Worm (Caenorhabditis elegans): Measurements from ENCODE around the gene ufbp-1.

Gene ufbp-1

ce11 chrIII:8446061-8446460 lies 2.7 kb upstream of the ufbp-1 start:
- no peak for TF ChIP-seq M03D4.4 (tag; optimal IDR thresholded peaks at IDR 0.05)
- no peak for TF ChIP-seq hlh-1 (tag; optimal IDR thresholded peaks at IDR 0.05)
- TF ChIP-seq nhr-237 (tag; optimal IDR thresholded peaks at IDR 0.05), result no peak
- TF ChIP-seq elt-1 (tag; optimal IDR thresholded peaks at IDR 0.05; ENCODE audit: borderline replicate concordance, insufficient read depth), result no peak
- TF ChIP-seq nhr-28 (tag; optimal IDR thresholded peaks at IDR 0.05), result no peak
- no peak for TF ChIP-seq cnd-1 (tag; optimal IDR thresholded peaks at IDR 0.05)
- no peak for TF ChIP-seq bed-3 (GFP tag; optimal IDR thresholded peaks at IDR 0.05)
- no peak for TF ChIP-seq mep-1 (tag; optimal IDR thresholded peaks at IDR 0.05)
- no peak for TF ChIP-seq lin-32 (GFP tag; optimal IDR thresholded peaks at IDR 0.05)
- no peak for TF ChIP-seq tbx-8 (GFP tag; optimal IDR thresholded peaks at IDR 0.05)
- TF ChIP-seq nhr-12 (tag; optimal IDR thresholded peaks at IDR 0.05), result no peak
- no peak for TF ChIP-seq elt-3 (tag; optimal IDR thresholded peaks at IDR 0.05)

- TF ChIP-seq ceh-43 (GFP tag; optimal IDR thresholded peaks at IDR 0.05), result no peak
- no peak for TF ChIP-seq ham-2 (GFP tag; optimal IDR thresholded peaks at IDR 0.05)
- TF ChIP-seq nhr-237 (tag; optimal IDR thresholded peaks at IDR 0.05), result no peak
- TF ChIP-seq cnd-1 (tag; optimal IDR thresholded peaks at IDR 0.05), result no peak
- TF ChIP-seq mls-2 (tag; optimal IDR thresholded peaks at IDR 0.05), result no peak
- no peak for TF ChIP-seq lsy-2 (tag; optimal IDR thresholded peaks at IDR 0.05)
- no peak for TF ChIP-seq tbx-8 (GFP tag; optimal IDR thresholded peaks at IDR 0.05)
Measured at ce11 chrIII:8444433-8445090, 1.2 kb upstream of the ufbp-1 start.

ce11 chrIII:8439312-8439711 lies 4.1 kb downstream of the ufbp-1 start, which contains the start of gene pqn-96:
TSS of gene pqn-96 (minus strand) at chrIII:8439412.
- TF ChIP-seq elt-3 (tag; optimal IDR thresholded peaks at IDR 0.05) (no peak), ztf-11 (tag; optimal IDR thresholded peaks at IDR 0.05) (no peak), lin-13 (tag; optimal IDR thresholded peaks at IDR 0.05) (no peak), snpc-4 (tag; optimal IDR thresholded peaks at IDR 0.05) (no peak), blmp-1 (tag; optimal IDR thresholded peaks at IDR 0.05) (no peak), lsy-2 (tag; optimal IDR thresholded peaks at IDR 0.05) (no peak), elt-1 (tag; optimal IDR thresholded peaks at IDR 0.05; ENCODE audit: borderline replicate concordance, insufficient read depth) (no peak), pha-4 (tag; optimal IDR thresholded peaks at IDR 0.05) (no peak), ceh-83 (GFP tag; optimal IDR thresholded peaks at IDR 0.05) (no peak), zip-8 (tag; optimal IDR thresholded peaks at IDR 0.05) (no peak), tbx-8 (GFP tag; optimal IDR thresholded peaks at IDR 0.05) (no peak), hlh-1 (tag; optimal IDR thresholded peaks at IDR 0.05) (no peak)

DNA sequence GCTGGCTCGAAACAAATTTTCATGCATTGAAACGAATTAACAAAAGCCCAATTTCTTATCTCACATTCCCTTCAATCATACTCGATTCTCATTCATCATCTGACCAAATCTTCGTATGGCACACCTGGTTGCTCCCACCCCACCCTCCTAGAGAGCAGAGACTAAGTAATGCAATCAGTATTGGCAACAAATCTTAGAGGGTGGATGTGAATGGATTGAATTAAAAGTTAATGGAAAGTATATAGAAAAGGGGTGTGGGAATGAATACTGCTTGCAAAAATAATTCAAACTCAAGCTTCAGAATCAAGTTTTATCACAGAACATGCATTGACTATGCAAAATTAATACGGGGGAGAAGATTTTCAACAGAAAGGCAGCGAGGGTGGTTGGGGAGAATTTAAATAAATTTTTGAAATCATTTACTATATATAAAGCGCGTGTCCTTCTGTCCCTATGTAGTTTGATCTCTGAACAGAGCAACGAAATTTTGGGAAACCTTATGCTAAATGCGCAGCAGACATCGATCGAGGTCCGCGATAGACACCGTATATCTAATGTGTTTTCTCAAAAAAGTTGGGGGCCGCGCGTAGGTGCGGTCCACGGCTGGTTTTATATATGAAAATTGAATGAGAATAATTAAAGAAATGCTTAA lies 5.5 kb downstream of the ufbp-1 start:
- TF ChIP-seq ces-1 (GFP tag; optimal IDR thresholded peaks at IDR 0.05) (peak; percentile 63), nhr-12 (tag; optimal IDR thresholded peaks at IDR 0.05) (no peak), ham-2 (GFP tag; optimal IDR thresholded peaks at IDR 0.05) (no peak)

DNA sequence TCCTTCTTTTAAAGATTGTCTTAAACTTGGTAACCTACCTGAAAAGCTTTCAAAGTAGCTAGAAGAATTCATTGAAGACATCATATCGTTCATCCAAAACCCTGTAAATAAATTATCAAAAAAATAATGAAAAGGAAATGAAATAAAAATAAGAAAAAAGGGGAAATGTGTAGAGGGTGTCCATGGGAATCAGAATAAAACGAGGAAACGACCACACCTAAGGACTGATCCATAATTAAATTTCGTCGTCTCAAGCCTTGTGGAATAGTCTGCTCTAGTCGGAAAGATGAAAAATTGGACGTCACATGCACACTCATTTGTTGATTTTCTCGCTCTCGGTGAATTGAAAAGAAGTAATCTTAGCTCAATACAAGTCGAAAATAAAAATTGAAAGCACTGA lies 8.3 kb downstream of the ufbp-1 start, which contains the start of gene ZK1236.9:
Gene ZK1236.9 (minus strand): TSS at position 101 of the 400 bp plus-strand sequence.
- TF ChIP-seq nhr-2 (tag; optimal IDR thresholded peaks at IDR 0.05), result no peak
- TF ChIP-seq sptf-1 (tag; optimal IDR thresholded peaks at IDR 0.05), result no peak
- no peak for TF ChIP-seq ham-2 (GFP tag; optimal IDR thresholded peaks at IDR 0.05)
- no peak for TF ChIP-seq snpc-4 (tag; optimal IDR thresholded peaks at IDR 0.05)
- no peak for TF ChIP-seq sem-2 (GFP tag; optimal IDR thresholded peaks at IDR 0.05)
- TF ChIP-seq ceh-43 (GFP tag; optimal IDR thresholded peaks at IDR 0.05), result no peak
- TF ChIP-seq elt-1 (tag; optimal IDR thresholded peaks at IDR 0.05; ENCODE audit: borderline replicate concordance, insufficient read depth), result no peak
- no peak for TF ChIP-seq nhr-12 (tag; optimal IDR thresholded peaks at IDR 0.05)
- no peak for TF ChIP-seq pha-4 (tag; optimal IDR thresholded peaks at IDR 0.05)
- TF ChIP-seq flh-1 (GFP tag; optimal IDR thresholded peaks at IDR 0.05), result no peak
- no peak for TF ChIP-seq nhr-28 (tag; optimal IDR thresholded peaks at IDR 0.05)

DNA sequence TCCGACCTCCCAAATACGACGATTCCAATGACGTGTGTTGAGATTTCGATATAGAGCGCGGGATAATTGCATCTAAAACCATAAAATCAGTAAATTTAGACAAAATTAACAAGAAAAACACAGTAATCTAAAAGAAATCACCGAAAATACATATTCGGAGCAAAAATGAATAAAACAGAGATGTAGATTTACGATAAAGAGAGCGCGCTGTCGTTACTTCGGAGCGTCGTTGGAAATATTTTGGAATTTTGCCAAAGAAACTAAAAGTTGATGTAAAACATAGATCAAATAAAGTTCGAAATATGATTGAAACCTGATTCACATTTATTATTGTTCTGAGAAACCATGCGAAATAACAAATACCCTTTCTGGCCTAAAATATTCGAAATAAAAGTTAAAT lies 11.3 kb downstream of the ufbp-1 start, which contains the start of gene ZK1236.5:
Gene ZK1236.5 (minus strand): TSS at position 72 of the 400 bp plus-strand sequence.
- no peak for TF ChIP-seq elt-3 (tag; optimal IDR thresholded peaks at IDR 0.05)
- TF ChIP-seq ces-1 (GFP tag; optimal IDR thresholded peaks at IDR 0.05), result peak; percentile 18
